Worm (Caenorhabditis elegans) whole organism, midembryonic: ENCODE results near the gene ZK1067.3.

Source experiments
- T22C8.4 ChIP-seq: fragments of 200-800 bp; sonication (Bioruptor generic); IDR thresholded peaks from 2 replicates; pipeline ENCODE4 v1.3.6; 2022; ENCODE audit warnings: missing genetic modification characterization, missing compliant biosample characterization
- cog-1 ChIP-seq: sonication (generic microtip); optimal IDR thresholded peaks from 2 replicates; lab custom pipeline; 2016; ENCODE audit warnings: missing genetic modification characterization, missing compliant biosample characterization
- flt-1 ChIP-seq: fragments of 200-800 bp; sonication (Bioruptor generic); IDR thresholded peaks from 2 replicates; pipeline ENCODE4 v1.3.6; 2022; ENCODE audit warnings: missing genetic modification characterization, missing compliant biosample characterization
- klf-2 ChIP-seq: fragments of 200-800 bp; sonication (Bioruptor generic); conservative IDR thresholded peaks from 2 replicates; pipeline ENCODE4 v1.3.6; 2022; ENCODE audit warnings: missing genetic modification reagents, missing genetic modification characterization, missing compliant biosample characterization
- med-1 ChIP-seq: sonication (generic microtip); optimal IDR thresholded peaks from 2 replicates; lab custom pipeline; 2017; ENCODE audit warnings: missing genetic modification characterization, mild to moderate bottlenecking, missing compliant biosample characterization, antibody characterized with exemption, missing genetic modification reagents; ENCODE audit not compliant: insufficient read depth
- ref-1 ChIP-seq: fragments of 200-800 bp; sonication (Bioruptor generic); conservative IDR thresholded peaks from 2 replicates; pipeline ENCODE4 v1.3.6; 2022; ENCODE audit warnings: missing genetic modification reagents, missing genetic modification characterization, missing compliant biosample characterization
- tab-1 ChIP-seq: fragments of 200-800 bp; sonication (Bioruptor generic); IDR thresholded peaks from 2 replicates; pipeline ENCODE4 v1.3.6; 2022; ENCODE audit warnings: missing genetic modification characterization, missing compliant biosample characterization
- ztf-23 ChIP-seq: fragments of 200-800 bp; sonication (Bioruptor generic); IDR thresholded peaks from 2 replicates; pipeline ENCODE4 v1.3.6; 2022; ENCODE audit warnings: missing genetic modification reagents, missing genetic modification characterization, missing compliant biosample characterization
- ztf-29 ChIP-seq: fragments of 200-800 bp; sonication (Bioruptor generic); IDR thresholded peaks from 2 replicates; pipeline ENCODE4 v1.3.6; 2022; ENCODE audit warnings: missing genetic modification reagents, missing genetic modification characterization, missing compliant biosample characterization

Gene ZK1067.3

ce11 chrII:9233813-9234212, 10.7 kb downstream of the ZK1067.3 start:
- TF ChIP-seq cog-1 (no peak), klf-2 (GFP tag; lab: Robert Waterston, UW) (no peak)

DNA sequence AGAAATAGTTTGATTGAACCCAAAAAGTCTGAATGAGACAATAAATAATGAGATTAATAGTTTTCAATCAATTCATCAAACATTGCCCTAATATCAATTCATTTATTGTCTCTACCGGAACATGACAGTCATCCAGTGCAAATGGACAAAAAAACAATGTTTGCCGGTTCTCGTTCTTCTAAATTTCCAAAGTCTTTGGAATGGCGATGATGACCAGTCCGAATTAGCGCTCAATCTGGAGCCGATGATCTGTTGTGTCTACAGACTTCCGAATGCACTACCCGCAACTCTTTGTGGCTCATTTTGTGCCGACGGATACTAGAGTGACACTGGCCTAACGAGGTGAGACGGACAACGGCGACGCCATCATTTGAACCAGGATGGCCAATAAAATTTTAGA, 13.2 kb downstream of the ZK1067.3 start, which contains the start of gene T26C5.3:
TSS of gene T26C5.3 (plus strand) at position 301 of the 400 bp plus-strand sequence.
- no peak for TF ChIP-seq cog-1
- no peak for TF ChIP-seq T22C8.4
- no peak for TF ChIP-seq ztf-29 (GFP tag; lab: Robert Waterston, UW)
- no peak for TF ChIP-seq klf-2 (GFP tag; lab: Robert Waterston, UW)
- no peak for TF ChIP-seq ztf-23 (GFP tag; lab: Robert Waterston, UW)
- no peak for TF ChIP-seq med-1 (GFP tag; lab: Kevin White, UChicago)
- no peak for TF ChIP-seq tab-1 (GFP tag; lab: Robert Waterston, UW)
- no peak for TF ChIP-seq flt-1 (GFP tag; lab: Robert Waterston, UW)
- no peak for TF ChIP-seq ref-1 (GFP tag; lab: Robert Waterston, UW)

DNA sequence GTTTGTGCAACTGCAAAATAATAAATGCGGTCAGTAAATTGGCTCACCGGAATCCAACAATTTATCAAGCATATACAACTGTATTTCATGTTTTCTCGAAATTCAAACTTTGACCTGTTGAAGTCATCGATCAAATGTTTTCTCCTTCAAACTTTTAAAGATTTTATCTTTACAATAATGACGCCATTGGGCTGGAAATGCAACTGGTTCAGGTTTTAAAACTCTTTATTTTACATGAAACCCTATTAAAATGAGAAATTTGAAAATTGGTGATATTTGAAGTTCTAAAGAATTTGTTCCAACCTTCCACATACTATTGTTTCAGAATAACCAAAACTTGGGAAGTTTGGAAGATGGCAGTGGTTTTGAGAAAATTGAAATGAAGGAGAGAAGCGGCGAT, 13.9 kb downstream of the ZK1067.3 start:
- TF ChIP-seq klf-2 (GFP tag; lab: Robert Waterston, UW) (no peak), T22C8.4 (no peak), ztf-29 (GFP tag; lab: Robert Waterston, UW) (no peak), med-1 (GFP tag; lab: Kevin White, UChicago) (no peak), ztf-23 (GFP tag; lab: Robert Waterston, UW) (no peak), flt-1 (GFP tag; lab: Robert Waterston, UW) (no peak), cog-1 (no peak), ref-1 (GFP tag; lab: Robert Waterston, UW) (no peak), tab-1 (GFP tag; lab: Robert Waterston, UW) (no peak)

DNA sequence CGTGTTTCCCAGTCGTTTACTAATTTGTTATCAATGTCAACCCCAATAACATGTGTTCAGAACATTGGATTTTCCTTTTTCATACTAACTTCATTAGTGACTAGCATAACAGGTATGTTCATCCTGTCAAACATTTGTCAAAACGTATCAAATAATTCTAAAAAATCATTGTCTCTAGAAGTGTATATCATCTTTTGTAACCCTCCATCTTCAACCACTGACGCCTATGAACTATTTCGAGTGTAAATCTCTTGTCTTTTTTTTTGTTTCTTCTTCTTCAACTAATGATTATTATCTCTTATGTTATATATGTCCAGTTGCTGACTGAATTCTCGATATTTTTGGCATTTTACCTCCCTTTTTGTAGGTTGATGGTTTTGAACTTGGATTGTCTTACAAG, 14.7 kb downstream of the ZK1067.3 start:
- TF ChIP-seq klf-2 (GFP tag; lab: Robert Waterston, UW) (no peak), flt-1 (GFP tag; lab: Robert Waterston, UW) (no peak), med-1 (GFP tag; lab: Kevin White, UChicago) (no peak), tab-1 (GFP tag; lab: Robert Waterston, UW) (no peak), ztf-29 (GFP tag; lab: Robert Waterston, UW) (no peak), ztf-23 (GFP tag; lab: Robert Waterston, UW) (no peak), T22C8.4 (no peak), ref-1 (GFP tag; lab: Robert Waterston, UW) (no peak), cog-1 (no peak)

DNA sequence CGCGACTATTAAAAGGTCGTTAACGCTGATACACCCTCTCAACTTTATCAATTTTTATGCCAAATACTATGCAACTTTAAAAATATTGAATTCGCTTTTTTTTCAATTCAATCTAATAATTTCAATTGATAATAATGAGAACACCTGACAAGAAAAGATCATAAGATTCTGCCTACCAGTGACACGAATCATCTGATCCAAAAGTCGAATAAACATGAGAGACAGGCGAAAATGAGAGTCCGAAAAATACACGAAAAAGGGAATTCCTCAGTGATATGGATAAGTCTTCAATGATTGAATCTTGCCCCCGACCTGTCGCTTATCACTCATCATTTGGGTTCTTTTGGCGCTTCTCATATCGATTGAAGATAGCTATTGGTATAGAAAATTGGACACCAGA, 18.5 kb downstream of the ZK1067.3 start:
- TF ChIP-seq ref-1 (GFP tag; lab: Robert Waterston, UW) (no peak), flt-1 (GFP tag; lab: Robert Waterston, UW) (no peak)

- TF ChIP-seq T22C8.4 (no peak), klf-2 (GFP tag; lab: Robert Waterston, UW) (no peak), cog-1 (no peak), ztf-29 (GFP tag; lab: Robert Waterston, UW) (no peak), tab-1 (GFP tag; lab: Robert Waterston, UW) (no peak), ztf-23 (GFP tag; lab: Robert Waterston, UW) (no peak), ref-1 (GFP tag; lab: Robert Waterston, UW) (no peak), med-1 (GFP tag; lab: Kevin White, UChicago) (no peak), flt-1 (GFP tag; lab: Robert Waterston, UW) (no peak)
Measured at ce11 chrII:9242804-9243203, 19.7 kb downstream of the ZK1067.3 start.

DNA sequence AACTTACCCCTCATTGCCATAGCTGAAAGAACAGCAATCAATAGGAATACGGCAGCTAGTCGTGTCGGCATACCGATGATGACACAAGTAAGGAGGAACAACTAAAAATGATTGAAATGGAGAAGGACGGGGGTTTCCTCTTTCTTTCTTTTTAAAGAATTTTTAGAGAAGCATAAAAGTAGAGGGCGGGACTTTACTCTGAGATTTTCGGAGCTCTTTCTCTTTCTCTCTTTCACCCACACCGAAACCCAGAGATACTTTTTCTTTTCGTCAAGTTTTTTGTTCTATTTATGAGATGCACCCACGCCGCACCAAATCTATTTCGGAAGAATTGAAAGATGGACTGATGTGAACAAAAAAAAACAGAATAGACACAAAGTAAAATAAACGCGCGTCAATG, 23.6 kb downstream of the ZK1067.3 start, which contains the start of gene T26C5.5:
TSS of gene T26C5.5 (minus strand) at position 101 of the 400 bp plus-strand sequence.
- TF ChIP-seq klf-2 (GFP tag; lab: Robert Waterston, UW) (no peak), ztf-29 (GFP tag; lab: Robert Waterston, UW) (no peak), cog-1 (no peak), ztf-23 (GFP tag; lab: Robert Waterston, UW) (no peak), T22C8.4 (no peak), med-1 (GFP tag; lab: Kevin White, UChicago) (no peak), flt-1 (GFP tag; lab: Robert Waterston, UW) (no peak), ref-1 (GFP tag; lab: Robert Waterston, UW) (no peak), tab-1 (GFP tag; lab: Robert Waterston, UW) (no peak)

DNA sequence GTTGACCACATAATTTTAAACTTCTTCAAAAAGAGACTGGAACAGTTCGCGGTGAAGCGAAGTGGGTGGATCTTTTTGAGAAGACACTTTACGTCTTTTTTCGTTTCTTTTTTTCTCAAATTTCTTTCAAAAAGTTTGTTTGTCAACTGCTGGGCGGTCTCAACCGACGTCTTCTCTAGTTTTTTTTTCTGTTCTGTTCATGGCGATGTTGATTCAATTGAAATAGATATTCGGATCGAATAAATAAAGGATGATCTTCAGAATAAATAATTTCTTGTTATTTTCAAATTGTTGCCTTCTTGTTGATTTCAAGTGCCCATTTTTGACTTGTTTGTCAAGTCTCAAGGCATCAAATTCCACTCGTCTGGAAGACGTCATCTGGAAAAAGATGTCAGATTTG, 27.4 kb downstream of the ZK1067.3 start, which contains the start of gene T26C5.4:
TSS of gene T26C5.4 (minus strand) at position 101 of the 400 bp plus-strand sequence.
- TF ChIP-seq klf-2 (GFP tag; lab: Robert Waterston, UW): no peak

DNA sequence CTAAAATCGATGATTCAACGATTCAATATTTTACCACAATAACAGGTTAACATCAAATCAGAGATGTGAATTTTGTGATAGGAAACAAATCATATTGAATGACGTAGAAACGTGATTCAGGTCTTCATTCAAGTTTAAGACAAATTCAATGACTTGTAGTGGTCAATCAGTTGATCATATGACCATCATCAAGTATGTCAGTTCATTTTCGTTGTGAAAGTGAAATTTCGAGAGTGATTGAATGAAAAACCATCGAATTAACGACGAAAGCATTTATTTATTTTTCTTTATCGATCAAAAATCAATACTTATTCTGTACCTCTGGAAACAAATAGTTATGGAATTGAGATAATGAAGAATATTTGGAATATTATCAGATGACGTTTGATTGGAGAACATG, 28.5 kb downstream of the ZK1067.3 start:
- no peak for TF ChIP-seq med-1 (GFP tag; lab: Kevin White, UChicago)
- TF ChIP-seq T22C8.4: no peak
- TF ChIP-seq tab-1 (GFP tag; lab: Robert Waterston, UW): no peak
- no peak for TF ChIP-seq flt-1 (GFP tag; lab: Robert Waterston, UW)
- TF ChIP-seq ztf-23 (GFP tag; lab: Robert Waterston, UW): no peak
- no peak for TF ChIP-seq klf-2 (GFP tag; lab: Robert Waterston, UW)
- TF ChIP-seq cog-1: no peak
- TF ChIP-seq ref-1 (GFP tag; lab: Robert Waterston, UW): no peak

DNA sequence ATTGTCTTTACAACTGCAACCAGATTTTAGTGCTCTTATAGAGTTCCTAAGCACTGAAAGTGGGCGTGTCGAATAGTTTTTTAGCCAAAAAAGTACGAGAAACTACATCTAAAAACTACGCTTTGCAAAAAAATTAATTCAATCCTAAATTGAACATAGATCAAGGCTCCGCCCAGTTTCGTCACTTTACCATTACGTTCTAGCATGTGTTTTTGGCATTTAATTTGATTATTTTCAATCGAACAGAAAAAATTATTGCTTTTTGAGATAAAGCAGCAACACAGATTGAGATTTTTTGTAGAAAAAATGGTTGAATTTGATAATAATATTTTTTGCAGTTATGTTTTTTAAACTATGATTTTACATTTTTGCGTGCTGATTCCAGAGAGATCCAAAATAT, 31.1 kb downstream of the ZK1067.3 start, which contains the start of gene nlp-82:
TSS of gene nlp-82 (minus strand) at position 101 of the 400 bp plus-strand sequence.
- TF ChIP-seq cog-1 (no peak), ztf-29 (GFP tag; lab: Robert Waterston, UW) (no peak), ref-1 (GFP tag; lab: Robert Waterston, UW) (no peak), tab-1 (GFP tag; lab: Robert Waterston, UW) (no peak), flt-1 (GFP tag; lab: Robert Waterston, UW) (no peak), klf-2 (GFP tag; lab: Robert Waterston, UW) (no peak), med-1 (GFP tag; lab: Kevin White, UChicago) (no peak), T22C8.4 (no peak), ztf-23 (GFP tag; lab: Robert Waterston, UW) (no peak)
